Fruit fly (Drosophila melanogaster): ENCODE measurements around the gene Agpat1.

The Agpat1 gene

dm6 chrX:12752196-12752595 lies 12.9 kb upstream of the Agpat1 start:
- TF ChIP-seq topi (GFP tag; optimal IDR thresholded peaks at IDR 0.05) (peak; percentile 100), spab (GFP tag; optimal IDR thresholded peaks at IDR 0.05) (peak; percentile 100), CG11762 (GFP tag; optimal IDR thresholded peaks at IDR 0.05; ENCODE audit: insufficient read depth) (peak; percentile 99), fkh (GFP tag; optimal IDR thresholded peaks at IDR 0.05) (peak; percentile 94), fd85E (GFP tag; optimal IDR thresholded peaks at IDR 0.05) (peak; percentile 97), dac (GFP tag; optimal IDR thresholded peaks at IDR 0.05) (peak; percentile 99), net (GFP tag; optimal IDR thresholded peaks at IDR 0.05) (peak; percentile 100), CG3032 (tag; optimal IDR thresholded peaks at IDR 0.05) (peak; percentile 100), CG4318 (GFP tag; optimal IDR thresholded peaks at IDR 0.05) (peak; percentile 98), CG31627 (GFP tag; optimal IDR thresholded peaks at IDR 0.05) (peak; percentile 100), dsx (GFP tag; optimal IDR thresholded peaks at IDR 0.05; ENCODE audit: poor library complexity, severe bottlenecking) (peak; percentile 99), Gug (GFP tag; IDR thresholded peaks at IDR 0.05) (peak; percentile 99), CG3919 (GFP tag; optimal IDR thresholded peaks at IDR 0.05) (peak; percentile 100), Blimp-1 (GFP tag; optimal IDR thresholded peaks at IDR 0.05) (peak; percentile 98), Eip75B (GFP tag; optimal IDR thresholded peaks at IDR 0.05) (peak; percentile 100), Smox (GFP tag; optimal IDR thresholded peaks at IDR 0.05) (peak; percentile 100), Hr4 (GFP tag; optimal IDR thresholded peaks at IDR 0.05) (peak; percentile 94), CG1621 (tag; optimal IDR thresholded peaks at IDR 0.05) (peak; percentile 99), CG11294 (GFP tag; IDR thresholded peaks at IDR 0.05) (peak; percentile 99), Sox15 (GFP tag; optimal IDR thresholded peaks at IDR 0.05) (peak; percentile 99), salr (GFP tag; optimal IDR thresholded peaks at IDR 0.05) (peak; percentile 99 to 100), OdsH (GFP tag; optimal IDR thresholded peaks at IDR 0.05) (peak; percentile 100), Sox14 (GFP tag; optimal IDR thresholded peaks at IDR 0.05) (peak; percentile 100), CG6792 (GFP tag; optimal IDR thresholded peaks at IDR 0.05) (peak; percentile 100), CG8632 (GFP tag; optimal IDR thresholded peaks at IDR 0.05) (peak; percentile 100), Eip78C (GFP tag) (peak; percentile 100), eg (GFP tag; IDR thresholded peaks at IDR 0.05) (peak; percentile 99), Ets21C (GFP tag; optimal IDR thresholded peaks at IDR 0.05) (peak; percentile 99), CG6854 (GFP tag; optimal IDR thresholded peaks at IDR 0.05) (peak; percentile 99), ss (GFP tag; optimal IDR thresholded peaks at IDR 0.05) (peak; percentile 100), cyc (GFP tag; optimal IDR thresholded peaks at IDR 0.05) (peak; percentile 100), CG10669 (GFP tag; optimal IDR thresholded peaks at IDR 0.05) (peak; percentile 100), CG16779 (tag; optimal IDR thresholded peaks at IDR 0.05) (peak; percentile 97), CG9139 (GFP tag; optimal IDR thresholded peaks at IDR 0.05) (peak; percentile 99), pdm3 (GFP tag; optimal IDR thresholded peaks at IDR 0.05) (peak; percentile 100), Hr39 (GFP tag; optimal IDR thresholded peaks at IDR 0.05) (peak; percentile 100), CG8119 (GFP tag; IDR thresholded peaks at IDR 0.05) (peak; percentile 99), CG11902 (GFP tag; optimal IDR thresholded peaks at IDR 0.05) (peak; percentile 99), CG34406 (GFP tag; optimal IDR thresholded peaks at IDR 0.05) (peak; percentile 100), Lpt (GFP tag; optimal IDR thresholded peaks at IDR 0.05) (peak; percentile 99), CG6808 (GFP tag; optimal IDR thresholded peaks at IDR 0.05) (peak; percentile 99), fd59A (GFP tag; optimal IDR thresholded peaks at IDR 0.05) (peak; percentile 100), CG8319 (GFP tag; optimal IDR thresholded peaks at IDR 0.05) (peak; percentile 99), svp (GFP tag) (peak; percentile 100), Eip93F (GFP tag; optimal IDR thresholded peaks at IDR 0.05) (peak; percentile 99), vri (GFP tag; optimal IDR thresholded peaks at IDR 0.05) (peak; percentile 99), CG15336 (GFP tag; IDR thresholded peaks at IDR 0.05) (peak; percentile 99), Hr38 (GFP tag; optimal IDR thresholded peaks at IDR 0.05) (peak; percentile 83), Sox102F (GFP tag; optimal IDR thresholded peaks at IDR 0.05) (peak; percentile 100), acj6 (GFP tag; optimal IDR thresholded peaks at IDR 0.05) (peak; percentile 98), lz (GFP tag; optimal IDR thresholded peaks at IDR 0.05) (peak; percentile 99), Met (GFP tag; optimal IDR thresholded peaks at IDR 0.05) (peak; percentile 100)
